In the genomic region with DNA sequence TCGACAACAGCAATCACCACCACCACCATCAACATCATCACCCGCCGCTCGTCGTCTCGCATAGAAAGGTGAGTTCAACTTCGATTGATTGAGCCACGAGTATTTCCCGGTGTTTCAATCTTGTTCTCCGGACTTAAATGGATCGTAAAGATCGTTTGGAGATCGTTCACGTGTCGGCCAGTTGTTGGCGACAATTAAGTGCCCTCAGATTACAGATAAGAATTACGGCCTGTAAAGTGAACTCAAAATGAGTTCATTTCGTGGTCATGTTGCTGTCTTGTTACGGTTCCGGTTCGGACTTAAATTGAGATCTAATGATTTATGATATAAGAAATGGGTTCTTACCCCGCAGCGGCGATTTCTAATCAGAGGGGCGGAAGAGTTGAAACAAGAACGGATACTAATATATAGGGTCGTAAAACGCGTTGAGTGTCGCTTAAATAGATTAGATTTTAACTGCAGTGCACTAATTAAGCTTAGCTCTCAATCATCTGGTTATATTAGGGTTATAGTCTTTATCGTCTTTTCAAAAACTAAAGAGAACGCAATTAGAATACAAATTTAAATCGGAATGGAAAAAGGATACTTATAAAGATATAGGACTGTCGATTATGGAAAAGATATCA, we compare ENCODE assay signal across 2 fruit fly cellular contexts.
TF ChIP-seq lines count a peak whose summit lies in the region.

No protein-coding gene starts in this region.

- TF ChIP-seq CTCF in whole organism, embryonic (GFP tag; optimal IDR thresholded peaks at IDR 0.05; lab: Kevin White, UChicago), result no peak

TF ChIP-seq in whole organism, embryonic, 481 proteins besides CTCF, POLR2A, EP300 and RAD21:
- TF ChIP-seq Vsx1 (GFP tag; optimal IDR thresholded peaks at IDR 0.05; lab: Kevin White, UChicago) (peak; percentile 61), CG15269 (tag; optimal IDR thresholded peaks at IDR 0.05; lab: Kevin White, UChicago) (peak; percentile 2), run (tag; optimal IDR thresholded peaks at IDR 0.05; lab: Kevin White, UChicago) (peak; percentile 31), CG6254 (GFP tag; optimal IDR thresholded peaks at IDR 0.05; lab: Kevin White, UChicago) (no peak), CG15601 (tag; optimal IDR thresholded peaks at IDR 0.05; lab: Kevin White, UChicago) (peak; percentile 75), CG8388 (GFP tag; optimal IDR thresholded peaks at IDR 0.05; lab: Kevin White, UChicago) (no peak), Awh (GFP tag; IDR thresholded peaks at IDR 0.05; lab: Robert Waterston, UW) (0 out of 2 replicates have a peak, but pooled peaks have one; percentile 10), Pdp1 (GFP tag; optimal IDR thresholded peaks at IDR 0.05; lab: Kevin White, UChicago) (peak in 1 of 2 experiments; percentile 1), CG4424 (GFP tag; optimal IDR thresholded peaks at IDR 0.05; lab: Kevin White, UChicago) (no peak), grn (GFP tag; optimal IDR thresholded peaks at IDR 0.05; lab: Kevin White, UChicago) (peak; percentile 94), Atf3 (GFP tag; optimal IDR thresholded peaks at IDR 0.05; lab: Kevin White, UChicago) (no peak), exex (tag; optimal IDR thresholded peaks at IDR 0.05; lab: Kevin White, UChicago) (peak; percentile 29), chn (GFP tag; optimal IDR thresholded peaks at IDR 0.05; lab: Kevin White, UChicago) (no peak), Hr78 (GFP tag; optimal IDR thresholded peaks at IDR 0.05; lab: Kevin White, UChicago) (peak in 1 of 2 experiments; percentile 51)
TF ChIP-seq in whole organism, embryonic: peak in this region for 9.

TF ChIP-seq in whole organism, prepupa, 60 proteins besides CTCF, POLR2A, EP300 and RAD21:
- TF ChIP-seq svp (GFP tag; lab: Kevin White, UChicago), result peak; percentile 77
- TF ChIP-seq fd59A (GFP tag; optimal IDR thresholded peaks at IDR 0.05; lab: Kevin White, UChicago), result no peak
